Worm (Caenorhabditis elegans): ENCODE measurements around the gene ZK666.2.

DNA sequence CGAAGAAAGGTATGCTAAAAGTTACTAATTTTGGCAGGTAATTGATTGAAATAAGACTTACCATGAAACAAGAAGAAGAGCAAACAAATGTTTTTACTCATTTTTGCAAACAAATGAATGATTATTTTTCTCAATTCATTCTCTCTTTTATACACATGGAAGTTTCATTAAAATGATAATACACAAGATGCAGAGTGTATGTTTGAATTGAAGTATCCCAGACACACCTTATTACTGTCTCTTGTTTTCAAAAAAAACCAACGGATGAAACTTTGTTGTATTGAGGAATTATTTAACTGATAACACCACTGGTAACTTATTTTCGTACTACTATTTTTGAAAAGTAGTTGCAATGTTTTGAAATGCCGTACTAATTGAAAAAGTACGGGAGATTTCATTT lies 7.7 kb upstream of the ZK666.2 start, which contains the start of gene clec-59:
- TF ChIP-seq ztf-29 (GFP tag; IDR thresholded peaks at IDR 0.05) (no peak), cog-1 (tag; optimal IDR thresholded peaks at IDR 0.05) (no peak)

All from whole organism, midembryonic.